Worm (Caenorhabditis elegans) whole organism, young adult: ENCODE data around the gene B0244.6.

Source experiments
- F10E7.11 ChIP-seq: sonication (generic microtip); optimal IDR thresholded peaks from 2 replicates; lab custom pipeline; 2017; ENCODE audit warnings: mild to moderate bottlenecking, missing genetic modification characterization, moderate library complexity, missing compliant biosample characterization
- F49E8.2 ChIP-seq: sonication (generic microtip); optimal IDR thresholded peaks from 3 replicates; lab custom pipeline; 2017; ENCODE audit warnings: missing genetic modification characterization, mild to moderate bottlenecking, missing compliant biosample characterization, antibody characterized with exemption, moderate library complexity; ENCODE audit not compliant: insufficient read depth
- F52B5.7 ChIP-seq: sonication (generic microtip); optimal IDR thresholded peaks from 2 replicates; lab custom pipeline; 2016; ENCODE audit warnings: mild to moderate bottlenecking, missing genetic modification characterization, missing compliant biosample characterization
- F55B11.4 ChIP-seq: sonication (generic microtip); optimal IDR thresholded peaks from 2 replicates; lab custom pipeline; 2016; ENCODE audit warnings: missing compliant biosample characterization, missing genetic modification characterization, borderline replicate concordance; ENCODE audit not compliant: insufficient read depth
- Y79H2A.3 ChIP-seq: fragments of 200-800 bp; sonication (Bioruptor generic); conservative IDR thresholded peaks from 2 replicates; pipeline ENCODE4 v1.3.6; 2022; ENCODE audit warnings: missing genetic modification reagents, missing genetic modification characterization, missing compliant biosample characterization
- akir-1 ChIP-seq: fragments of 200-800 bp; sonication (Bioruptor generic); optimal IDR thresholded peaks from 2 replicates; lab custom pipeline; 2018; ENCODE audit warnings: mild to moderate bottlenecking, missing genetic modification characterization, moderate library complexity, missing compliant biosample characterization
- ama-1 ChIP-seq, 3 experiments: fragments of 150-350 bp in 1 of 3; sonication (generic microtip) in 2 of 3; optimal IDR thresholded peaks; 2 replicates each; lab custom pipeline; 2014 to 2018; ENCODE audit warnings: missing biosample characterization in 2 of 3, missing genetic modification characterization in 2 of 3, missing genetic modification reagents in 2 of 3
- aptf-3 ChIP-seq: fragments of 200-800 bp; sonication (Bioruptor generic); IDR thresholded peaks from 2 replicates; pipeline ENCODE4 v1.3.6; 2022; ENCODE audit warnings: missing genetic modification characterization, missing compliant biosample characterization
- athp-1 ChIP-seq: sonication (generic microtip); optimal IDR thresholded peaks from 2 replicates; lab custom pipeline; 2017; ENCODE audit warnings: mild to moderate bottlenecking, missing genetic modification characterization, missing compliant biosample characterization
- attf-6 ChIP-seq: fragments of 200-800 bp; sonication (Bioruptor generic); IDR thresholded peaks from 2 replicates; pipeline ENCODE4 v1.3.6; 2022; ENCODE audit warnings: missing genetic modification reagents, missing genetic modification characterization, missing compliant biosample characterization
- ceh-100 ChIP-seq: fragments of 200-800 bp; sonication (Bioruptor generic); IDR thresholded peaks from 2 replicates; pipeline ENCODE4 v1.3.6; 2022; ENCODE audit warnings: missing genetic modification reagents, missing genetic modification characterization, missing compliant biosample characterization
- ceh-27 ChIP-seq: fragments of 200-800 bp; sonication (Bioruptor generic); optimal IDR thresholded peaks from 2 replicates; lab custom pipeline; 2018; ENCODE audit warnings: mild to moderate bottlenecking, missing genetic modification characterization, moderate library complexity, missing compliant biosample characterization
- die-1 ChIP-seq: sonication (generic microtip); optimal IDR thresholded peaks from 2 replicates; lab custom pipeline; 2016; ENCODE audit warnings: missing genotype, mild to moderate bottlenecking, missing genetic modification characterization, missing compliant biosample characterization
- dox-1 ChIP-seq: fragments of 200-800 bp; sonication (Bioruptor generic); IDR thresholded peaks from 2 replicates; pipeline ENCODE4 v1.3.6; 2022; ENCODE audit warnings: missing genetic modification reagents, missing genetic modification characterization, missing compliant biosample characterization
- dpl-1 ChIP-seq: fragments of 150-350 bp; optimal IDR thresholded peaks from 2 replicates; lab custom pipeline; 2014; ENCODE audit warnings: missing biosample characterization, missing genetic modification reagents, missing genetic modification characterization
- hmg-1.2 ChIP-seq: fragments of 200-800 bp; sonication (Bioruptor generic); IDR thresholded peaks from 2 replicates; pipeline ENCODE4 v1.3.6; 2022; ENCODE audit warnings: missing genetic modification reagents, missing genetic modification characterization, missing compliant biosample characterization
- lag-1 ChIP-seq: fragments of 200-800 bp; sonication (Bioruptor generic); IDR thresholded peaks from 2 replicates; pipeline ENCODE4 v1.3.6; 2022; ENCODE audit warnings: missing genetic modification reagents, missing genetic modification characterization, missing compliant biosample characterization
- let-607 ChIP-seq, 2 experiments: fragments of 200-800 bp in 1 of 2; sonication (Bioruptor generic) in 1 of 2; sonication (generic microtip) in 1 of 2; optimal IDR thresholded peaks; 2 replicates each; lab custom pipeline; 2016 to 2018; ENCODE audit warnings: mild to moderate bottlenecking in 2 of 2, missing compliant biosample characterization in 2 of 2, missing genetic modification characterization in 2 of 2, moderate library complexity in 2 of 2, missing genotype in 1 of 2
- lin-35 ChIP-seq, 3 experiments: fragments of 150-350 bp in 2 of 3; sonication (generic microtip) in 1 of 3; optimal IDR thresholded peaks; 2 replicates each; lab custom pipeline; 2014 to 2018; ENCODE audit warnings: missing biosample characterization in 3 of 3, missing genetic modification characterization in 3 of 3, missing genetic modification reagents in 3 of 3
- lin-40 ChIP-seq: sonication (generic microtip); optimal IDR thresholded peaks from 2 replicates; lab custom pipeline; 2016; ENCODE audit warnings: missing genetic modification characterization, mild to moderate bottlenecking, missing compliant biosample characterization, missing genotype, missing genetic modification reagents
- lin-54 ChIP-seq: fragments of 200-800 bp; sonication (Bioruptor generic); optimal IDR thresholded peaks from 2 replicates; lab custom pipeline; 2018; ENCODE audit warnings: mild to moderate bottlenecking, missing genetic modification characterization, missing compliant biosample characterization
- lir-1 ChIP-seq: fragments of 200-800 bp; sonication (Bioruptor generic); conservative IDR thresholded peaks from 2 replicates; pipeline ENCODE4 v1.3.6; 2022; ENCODE audit warnings: missing genetic modification reagents, missing genetic modification characterization, missing compliant biosample characterization
- lsl-1 ChIP-seq: fragments of 200-800 bp; sonication (Bioruptor generic); optimal IDR thresholded peaks from 2 replicates; lab custom pipeline; 2018; ENCODE audit warnings: mild to moderate bottlenecking, missing genetic modification characterization, moderate library complexity, missing compliant biosample characterization
- madf-8 ChIP-seq: fragments of 200-800 bp; sonication (Bioruptor generic); conservative IDR thresholded peaks from 2 replicates; pipeline ENCODE4 v1.3.6; 2022; ENCODE audit warnings: missing genetic modification reagents, missing genetic modification characterization, missing compliant biosample characterization
- mel-28 ChIP-seq: sonication (generic microtip); optimal IDR thresholded peaks from 2 replicates; lab custom pipeline; 2016; ENCODE audit warnings: borderline replicate concordance, mild to moderate bottlenecking, missing genetic modification characterization, missing compliant biosample characterization
- mes-4 ChIP-seq: sonication (generic microtip); optimal IDR thresholded peaks from 2 replicates; lab custom pipeline; 2016; ENCODE audit warnings: missing genotype, missing genetic modification characterization, missing compliant biosample characterization
- nfya-1 ChIP-seq: sonication (generic microtip); optimal IDR thresholded peaks from 2 replicates; lab custom pipeline; 2017; ENCODE audit warnings: antibody characterized with exemption, missing compliant biosample characterization, missing genetic modification characterization, borderline replicate concordance; ENCODE audit not compliant: insufficient read depth
- nfya-2 ChIP-seq: fragments of 200-800 bp; sonication (Bioruptor generic); IDR thresholded peaks from 2 replicates; pipeline ENCODE4 v1.3.6; 2022; ENCODE audit warnings: missing genetic modification reagents, missing genetic modification characterization, missing compliant biosample characterization
- nfyb-1 ChIP-seq: fragments of 200-800 bp; sonication (Bioruptor generic); IDR thresholded peaks from 2 replicates; pipeline ENCODE4 v1.3.6; 2022; ENCODE audit warnings: missing genetic modification reagents, missing genetic modification characterization, missing compliant biosample characterization
- nhr-120 ChIP-seq: fragments of 200-800 bp; sonication (Bioruptor generic); IDR thresholded peaks from 2 replicates; pipeline ENCODE4 v1.3.6; 2022; ENCODE audit warnings: missing genetic modification characterization, missing compliant biosample characterization
- nhr-90 ChIP-seq: sonication (generic microtip); optimal IDR thresholded peaks from 2 replicates; lab custom pipeline; 2016; ENCODE audit warnings: missing genotype, mild to moderate bottlenecking, missing genetic modification characterization, missing compliant biosample characterization
- pha-4 ChIP-seq: fragments of 150-350 bp; sonication (generic microtip); optimal IDR thresholded peaks from 2 replicates; lab custom pipeline; 2014; ENCODE audit warnings: missing biosample characterization, missing genetic modification reagents, missing genetic modification characterization
- rcor-1 ChIP-seq: fragments of 200-800 bp; sonication (Bioruptor generic); IDR thresholded peaks from 2 replicates; pipeline ENCODE4 v1.3.6; 2022; ENCODE audit warnings: missing genetic modification reagents, missing genetic modification characterization, missing compliant biosample characterization
- rec-8 ChIP-seq, 2 experiments: sonication (generic microtip); optimal IDR thresholded peaks; 2 replicates each; lab custom pipeline; 2016; ENCODE audit warnings: mild to moderate bottlenecking in 2 of 2, missing genetic modification characterization in 2 of 2, missing genetic modification reagents in 2 of 2, missing genotype in 2 of 2, missing biosample characterization in 1 of 2, missing compliant biosample characterization in 1 of 2, moderate library complexity in 1 of 2
- repo-1 ChIP-seq: sonication (generic microtip); optimal IDR thresholded peaks from 2 replicates; lab custom pipeline; 2017; ENCODE audit warnings: mild to moderate bottlenecking, missing genetic modification characterization, missing compliant biosample characterization
- sea-2 ChIP-seq: fragments of 200-800 bp; sonication (Bioruptor generic); IDR thresholded peaks from 2 replicates; pipeline ENCODE4 v1.3.6; 2022; ENCODE audit warnings: missing genetic modification characterization, missing compliant biosample characterization
- snpc-4 ChIP-seq, 5 experiments: fragments of 150-350 bp in 1 of 5; sonication (generic microtip) in 4 of 5; optimal IDR thresholded peaks; 2 replicates each; lab custom pipeline; 2014 to 2018; ENCODE audit warnings: missing genetic modification characterization in 5 of 5, missing biosample characterization in 3 of 5, antibody characterized with exemption in 2 of 5, mild to moderate bottlenecking in 2 of 5, missing compliant biosample characterization in 2 of 5, missing genotype in 2 of 5, moderate library complexity in 2 of 5, missing genetic modification reagents in 1 of 5
- sptf-2 ChIP-seq: fragments of 200-800 bp; sonication (Bioruptor generic); optimal IDR thresholded peaks from 2 replicates; lab custom pipeline; 2018; ENCODE audit warnings: mild to moderate bottlenecking, missing genetic modification characterization, missing compliant biosample characterization
- tbp1 ChIP-seq: fragments of 200-800 bp; sonication (Bioruptor generic); optimal IDR thresholded peaks from 2 replicates; lab custom pipeline; 2018; ENCODE audit warnings: mild to moderate bottlenecking, missing genetic modification characterization, missing compliant biosample characterization
- unc-130 ChIP-seq: sonication (generic microtip); optimal IDR thresholded peaks from 2 replicates; lab custom pipeline; 2016; ENCODE audit warnings: missing genetic modification reagents, missing genetic modification characterization, missing compliant biosample characterization
- xnd-1 ChIP-seq: sonication (generic microtip); optimal IDR thresholded peaks from 2 replicates; lab custom pipeline; 2016; ENCODE audit warnings: missing genotype, missing genetic modification reagents, missing genetic modification characterization, missing compliant biosample characterization
- zfh-2 ChIP-seq: fragments of 200-800 bp; sonication (Bioruptor generic); conservative IDR thresholded peaks from 2 replicates; pipeline ENCODE4 v1.3.6; 2022; ENCODE audit warnings: missing genetic modification reagents, missing genetic modification characterization, missing compliant biosample characterization
- zim-3 ChIP-seq: sonication (generic microtip); optimal IDR thresholded peaks from 2 replicates; lab custom pipeline; 2017; ENCODE audit warnings: mild to moderate bottlenecking, missing genetic modification characterization, moderate library complexity, missing compliant biosample characterization
- ztf-18 ChIP-seq: sonication (generic microtip); optimal IDR thresholded peaks from 2 replicates; lab custom pipeline; 2016; ENCODE audit warnings: missing genotype, mild to moderate bottlenecking, missing genetic modification characterization, missing compliant biosample characterization
- ztf-22 ChIP-seq: fragments of 200-800 bp; sonication (Bioruptor generic); optimal IDR thresholded peaks from 2 replicates; lab custom pipeline; 2018; ENCODE audit warnings: mild to moderate bottlenecking, missing genetic modification characterization, moderate library complexity, missing compliant biosample characterization
- ztf-26 ChIP-seq: sonication (generic microtip); optimal IDR thresholded peaks from 2 replicates; lab custom pipeline; 2017; ENCODE audit warnings: missing genetic modification characterization, missing compliant biosample characterization

B0244.6 gene

DNA sequence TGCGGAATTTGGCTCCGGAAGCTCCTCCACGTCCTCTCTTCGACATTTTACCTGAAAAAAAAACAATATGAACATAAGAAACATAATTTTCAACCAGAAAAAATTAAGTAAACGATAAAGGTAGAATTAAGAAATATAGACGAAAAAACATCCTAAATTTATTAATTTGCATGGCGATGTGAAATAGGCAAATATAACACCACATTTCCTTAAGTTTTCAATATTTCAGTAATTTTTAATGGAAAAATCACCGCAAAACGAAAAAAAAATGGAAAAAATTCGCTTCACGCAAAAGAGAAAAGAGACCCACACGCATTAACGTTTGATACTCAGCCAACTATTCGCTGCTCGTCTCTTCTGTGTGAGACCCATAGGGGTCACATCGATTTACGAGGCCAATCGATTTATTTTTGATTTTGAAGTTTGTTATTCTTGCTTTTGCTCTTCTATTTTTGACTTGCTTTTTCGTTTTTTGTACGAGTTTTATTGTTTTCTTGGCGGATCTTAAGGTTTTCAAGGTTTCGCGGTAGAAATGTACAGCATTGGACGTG, 31.7 kb upstream of the B0244.6 start, which contains the start of gene rpl-23 (continued):
- TF ChIP-seq nfya-2 (no peak), lin-40 (tag; lab: Kevin White, UChicago) (peak; percentile 71), rec-8 (tag; optimal IDR thresholded peaks at IDR 0.05; lab: Kevin White, UChicago) (no peak), nhr-90 (tag; lab: Kevin White, UChicago) (no peak), sptf-2 (GFP tag; lab: Kevin White, UChicago) (no peak), mel-28 (tag; lab: Kevin White, UChicago) (no peak), lir-1 (GFP tag; lab: Robert Waterston, UW) (0 out of 2 replicates have a peak, but pooled peaks have one; percentile 16), rcor-1 (GFP tag; lab: Robert Waterston, UW) (peak; percentile 69), pha-4 (peak; percentile 18), madf-8 (GFP tag; lab: Robert Waterston, UW) (peak; percentile 41), F10E7.11 (tag; lab: Kevin White, UChicago) (no peak), dpl-1 (GFP tag; lab: Kevin White, UChicago) (peak; percentile 68), attf-6 (GFP tag; lab: Robert Waterston, UW) (no peak), nhr-120 (no peak), ztf-18 (peak; percentile 40), ama-1 (optimal IDR thresholded peaks at IDR 0.05; lab: Kevin White, UChicago) (no peak), ama-1 (GFP tag; optimal IDR thresholded peaks at IDR 0.05; lab: Kevin White, UChicago) (peak in 1 of 2 experiments; percentile 19), ceh-27 (peak; percentile 77), zfh-2 (GFP tag; lab: Robert Waterston, UW) (no peak), snpc-4 (GFP tag; optimal IDR thresholded peaks at IDR 0.05; lab: Kevin White, UChicago) (peak; percentile 57), snpc-4 (tag; optimal IDR thresholded peaks at IDR 0.05; lab: Kevin White, UChicago) (peak; percentile 32 to 85 (median 59)), ztf-26 (no peak), lin-54 (GFP tag; lab: Kevin White, UChicago) (peak; percentile 74), lsl-1 (GFP tag; lab: Kevin White, UChicago) (peak; percentile 62), ceh-100 (GFP tag; lab: Robert Waterston, UW) (no peak), nfyb-1 (GFP tag; lab: Robert Waterston, UW) (0 out of 2 replicates have a peak, but pooled peaks have one; percentile 12), F52B5.7 (tag; lab: Kevin White, UChicago) (no peak), repo-1 (tag; lab: Kevin White, UChicago) (no peak), die-1 (tag; lab: Kevin White, UChicago) (no peak), unc-130 (no peak), F55B11.4 (tag; lab: Kevin White, UChicago) (no peak), zim-3 (tag; lab: Kevin White, UChicago) (no peak), hmg-1.2 (GFP tag; lab: Robert Waterston, UW) (peak; percentile 87), F49E8.2 (tag; lab: Kevin White, UChicago) (peak; percentile 82), athp-1 (tag; lab: Kevin White, UChicago) (peak; percentile 81), mes-4 (tag; lab: Kevin White, UChicago) (no peak), ztf-22 (no peak), lin-35 (GFP tag; optimal IDR thresholded peaks at IDR 0.05; lab: Kevin White, UChicago) (peak in 1 of 3 experiments; percentile 85), aptf-3 (no peak), xnd-1 (tag; lab: Kevin White, UChicago) (peak; percentile 10), sea-2 (GFP tag; lab: Robert Waterston, UW) (no peak), let-607 (tag; optimal IDR thresholded peaks at IDR 0.05; lab: Kevin White, UChicago) (peak in 1 of 2 experiments; percentile 1), lag-1 (GFP tag; lab: Robert Waterston, UW) (no peak), akir-1 (no peak), nfya-1 (tag; lab: Kevin White, UChicago) (no peak), dox-1 (GFP tag; lab: Robert Waterston, UW) (peak; percentile 60; the same call in 1 of the 2 replicates), Y79H2A.3 (GFP tag; lab: Robert Waterston, UW) (no peak), tbp1 (GFP tag; lab: Kevin White, UChicago) (peak; percentile 61)
